Worm (Caenorhabditis elegans) whole organism, L3 larva: Measurements from ENCODE around the gene Y67D8C.22.

Experiments
- R02D3.7 ChIP-seq: fragments of 150-350 bp; optimal IDR thresholded peaks from 2 replicates; lab custom pipeline; 2014; ENCODE audit warnings: missing biosample characterization, missing genetic modification characterization
- aly-2 ChIP-seq: fragments of 150-350 bp; optimal IDR thresholded peaks from 2 replicates; lab custom pipeline; 2014; ENCODE audit warnings: missing biosample characterization, missing genetic modification characterization
- ceh-16 ChIP-seq: sonication (generic microtip); optimal IDR thresholded peaks from 2 replicates; lab custom pipeline; 2017; ENCODE audit warnings: missing biosample characterization, missing genetic modification characterization
- ceh-28 ChIP-seq: fragments of 150-350 bp; optimal IDR thresholded peaks from 2 replicates; lab custom pipeline; 2014; ENCODE audit warnings: missing biosample characterization, missing genetic modification reagents, missing genetic modification characterization
- ceh-82 ChIP-seq: fragments of 150-350 bp; optimal IDR thresholded peaks from 2 replicates; lab custom pipeline; 2014; ENCODE audit warnings: missing biosample characterization, missing genetic modification characterization
- ceh-9 ChIP-seq: sonication (generic microtip); optimal IDR thresholded peaks from 2 replicates; lab custom pipeline; 2018; ENCODE audit warnings: missing biosample characterization, missing genetic modification characterization
- egl-5 ChIP-seq: fragments of 150-350 bp; optimal IDR thresholded peaks from 2 replicates; lab custom pipeline; 2017; ENCODE audit warnings: missing biosample characterization, missing genetic modification reagents, missing genetic modification characterization, inconsistent platforms
- eor-1 ChIP-seq, 2 experiments: fragments of 150-350 bp; optimal IDR thresholded peaks; 2 replicates each; lab custom pipeline; 2014 to 2018; ENCODE audit warnings: missing biosample characterization in 2 of 2, missing genetic modification characterization in 2 of 2
- fkh-10 ChIP-seq: sonication (generic microtip); optimal IDR thresholded peaks from 2 replicates; lab custom pipeline; 2017; ENCODE audit warnings: missing biosample characterization, missing genetic modification reagents, missing genetic modification characterization
- fos-1 ChIP-seq: fragments of 150-350 bp; optimal IDR thresholded peaks from 2 replicates; lab custom pipeline; 2014; ENCODE audit warnings: missing biosample characterization, missing genetic modification characterization
- lin-39 ChIP-seq: fragments of 150-350 bp; optimal IDR thresholded peaks from 2 replicates; lab custom pipeline; 2018; ENCODE audit warnings: missing biosample characterization, missing genetic modification reagents, missing genetic modification characterization
- lsy-12 ChIP-seq: sonication (generic microtip); optimal IDR thresholded peaks from 2 replicates; lab custom pipeline; 2016; ENCODE audit warnings: mild to moderate bottlenecking, missing genetic modification characterization, missing compliant biosample characterization
- nfya-1 ChIP-seq: sonication (generic microtip); optimal IDR thresholded peaks from 2 replicates; lab custom pipeline; 2017; ENCODE audit warnings: missing genetic modification characterization, mild to moderate bottlenecking, missing compliant biosample characterization, antibody characterized with exemption, moderate library complexity; ENCODE audit not compliant: insufficient read depth
- nhr-11 ChIP-seq: fragments of 150-350 bp; optimal IDR thresholded peaks from 2 replicates; lab custom pipeline; 2014; ENCODE audit warnings: missing biosample characterization, missing genetic modification characterization
- nhr-23 ChIP-seq: fragments of 150-350 bp; optimal IDR thresholded peaks from 2 replicates; lab custom pipeline; 2014; ENCODE audit warnings: missing biosample characterization, missing genetic modification reagents, missing genetic modification characterization
- nhr-25 ChIP-seq: sonication (generic microtip); optimal IDR thresholded peaks from 2 replicates; lab custom pipeline; 2017; ENCODE audit warnings: missing biosample characterization, missing genetic modification characterization
- nhr-43 ChIP-seq: sonication (generic microtip); optimal IDR thresholded peaks from 2 replicates; lab custom pipeline; 2016; ENCODE audit warnings: mild to moderate bottlenecking, missing genetic modification characterization, missing compliant biosample characterization; ENCODE audit not compliant: poor library complexity, severe bottlenecking
- nhr-77 ChIP-seq: fragments of 150-350 bp; optimal IDR thresholded peaks from 2 replicates; lab custom pipeline; 2014; ENCODE audit warnings: missing biosample characterization, missing genetic modification characterization
- pha-4 ChIP-seq: fragments of 150-350 bp; optimal IDR thresholded peaks from 2 replicates; lab custom pipeline; 2014; ENCODE audit warnings: missing biosample characterization, missing genetic modification reagents, missing genetic modification characterization
- pqm-1 ChIP-seq: fragments of 150-350 bp; optimal IDR thresholded peaks from 2 replicates; lab custom pipeline; 2017; ENCODE audit warnings: missing biosample characterization, missing genetic modification characterization, inconsistent platforms
- sea-2 ChIP-seq: fragments of 150-350 bp; sonication (generic microtip); optimal IDR thresholded peaks from 4 replicates; lab custom pipeline; 2014; ENCODE audit warnings: missing biosample characterization, missing genetic modification reagents, missing genetic modification characterization
- skn-1 ChIP-seq: fragments of 150-350 bp; optimal IDR thresholded peaks from 2 replicates; lab custom pipeline; 2014; ENCODE audit warnings: missing biosample characterization, missing genetic modification characterization
- snpc-4 ChIP-seq: fragments of 150-350 bp; optimal IDR thresholded peaks from 2 replicates; lab custom pipeline; 2014; ENCODE audit warnings: missing biosample characterization, missing genetic modification characterization
- unc-39 ChIP-seq: sonication (generic microtip); optimal IDR thresholded peaks from 4 replicates; lab custom pipeline; 2017; ENCODE audit warnings: missing biosample characterization, missing genetic modification characterization
- zag-1 ChIP-seq: fragments of 150-350 bp; optimal IDR thresholded peaks from 2 replicates; lab custom pipeline; 2014; ENCODE audit warnings: missing biosample characterization, missing genetic modification characterization
- ztf-4 ChIP-seq: fragments of 150-350 bp; optimal IDR thresholded peaks from 2 replicates; lab custom pipeline; 2014; ENCODE audit warnings: missing biosample characterization, missing genetic modification characterization

Y67D8C.22 gene

ce11 chrIV:3028842-3029241, 47.3 kb downstream of the Y67D8C.22 start, which contains the start of gene ndnf-1:
TSS of gene ndnf-1 (minus strand) at chrIV:3028942.
- TF ChIP-seq zag-1 = no peak
- no peak for TF ChIP-seq unc-39
- TF ChIP-seq ceh-16 (tag; lab: Kevin White, UChicago) = no peak
- no peak for TF ChIP-seq aly-2 (tag; lab: Kevin White, UChicago)
- TF ChIP-seq nfya-1 (tag; lab: Kevin White, UChicago) = no peak
- TF ChIP-seq ceh-82 = no peak
- no peak for TF ChIP-seq nhr-23 (tag; lab: Kevin White, UChicago)
- TF ChIP-seq nhr-77 = no peak
- no peak for TF ChIP-seq eor-1 (tag; optimal IDR thresholded peaks at IDR 0.05; lab: Kevin White, UChicago)
- no peak for TF ChIP-seq snpc-4 (tag; lab: Kevin White, UChicago)
- no peak for TF ChIP-seq fkh-10 (GFP tag; lab: Kevin White, UChicago)
- no peak for TF ChIP-seq fos-1 (tag; lab: Kevin White, UChicago)
- TF ChIP-seq ceh-9 (tag; lab: Kevin White, UChicago) = no peak
- TF ChIP-seq R02D3.7 (tag; lab: Kevin White, UChicago) = no peak
- TF ChIP-seq pha-4 (tag; lab: Kevin White, UChicago) = no peak
- no peak for TF ChIP-seq lsy-12 (tag; lab: Kevin White, UChicago)
- TF ChIP-seq nhr-43 (tag; lab: Kevin White, UChicago) = no peak
- TF ChIP-seq nhr-25 (tag; lab: Kevin White, UChicago) = no peak
- no peak for TF ChIP-seq skn-1
- no peak for TF ChIP-seq sea-2 (GFP tag; lab: Kevin White, UChicago)

ce11 chrIV:3025874-3026609, 50.1 kb downstream of the Y67D8C.22 start:
- TF ChIP-seq lin-39 (tag; lab: Kevin White, UChicago) (peak; percentile 9), nhr-23 (tag; lab: Kevin White, UChicago) (no peak), nfya-1 (tag; lab: Kevin White, UChicago) (peak; percentile 14), ceh-28 (tag; lab: Kevin White, UChicago) (peak; percentile 62), pqm-1 (no peak), ztf-4 (tag; lab: Kevin White, UChicago) (no peak), fkh-10 (GFP tag; lab: Kevin White, UChicago) (no peak), ceh-82 (no peak), unc-39 (no peak), nhr-11 (tag; lab: Kevin White, UChicago) (peak; percentile 44), egl-5 (peak; percentile 22)
- TF ChIP-seq, all 47 proteins: peak for 5
